Worm (Caenorhabditis elegans): ENCODE data around the gene K09F6.10.

ce11 chrII:2305507-2305906, 16.8 kb upstream of the K09F6.10 start:
- no peak for TF ChIP-seq klf-2 (GFP tag; conservative IDR thresholded peaks at IDR 0.05)
- TF ChIP-seq tab-1 (GFP tag; IDR thresholded peaks at IDR 0.05), result no peak
- TF ChIP-seq med-1 (GFP tag; optimal IDR thresholded peaks at IDR 0.05; ENCODE audit: insufficient read depth), result no peak
- TF ChIP-seq flt-1 (GFP tag; IDR thresholded peaks at IDR 0.05), result no peak
